Fruit fly (Drosophila melanogaster) whole organism, embryonic: Measurements from ENCODE around the gene CG10431.

Experiments
- Aef1 ChIP-seq: fragments of 200-800 bp; sonication (Bioruptor generic); IDR thresholded peaks from 3 replicates; pipeline ENCODE4 v1.3.6; 2022; ENCODE audit warnings: missing biosample characterization, missing genetic modification characterization
- B-H1 ChIP-seq: fragments of 200-800 bp; sonication (Bioruptor generic); IDR thresholded peaks from 3 replicates; pipeline ENCODE4 v1.3.6; 2022; ENCODE audit warnings: missing biosample characterization, missing genetic modification characterization
- Bdp1 ChIP-seq: fragments of 200-800 bp; sonication (Bioruptor generic); optimal IDR thresholded peaks from 3 replicates; lab custom pipeline; 2016; ENCODE audit warnings: missing biosample characterization, missing genetic modification characterization
- BtbVII ChIP-seq: fragments of 200-800 bp; sonication (Bioruptor generic); optimal IDR thresholded peaks from 3 replicates; lab custom pipeline; 2017; ENCODE audit warnings: missing biosample characterization, mild to moderate bottlenecking, missing genetic modification characterization
- CG10462 ChIP-seq: fragments of 200-800 bp; sonication (Bioruptor generic); optimal IDR thresholded peaks from 2 replicates; lab custom pipeline; 2016; ENCODE audit warnings: missing biosample characterization, missing genetic modification characterization
- CG12219 ChIP-seq: fragments of 200-800 bp; sonication (Bioruptor generic); optimal IDR thresholded peaks from 3 replicates; lab custom pipeline; 2018; ENCODE audit warnings: missing biosample characterization, mild to moderate bottlenecking, missing genetic modification characterization
- CG12942 ChIP-seq: fragments of 200-800 bp; sonication (Bioruptor generic); optimal IDR thresholded peaks from 3 replicates; lab custom pipeline; 2016; ENCODE audit warnings: missing biosample characterization, missing genetic modification characterization
- CG13287 ChIP-seq: fragments of 200-800 bp; sonication (Bioruptor generic); IDR thresholded peaks from 2 replicates; pipeline ENCODE4 v1.3.6; 2022; ENCODE audit warnings: missing biosample characterization, missing genetic modification characterization; ENCODE audit not compliant: partially characterized antibody
- CG13296 ChIP-seq: fragments of 200-800 bp; sonication (Bioruptor generic); optimal IDR thresholded peaks from 3 replicates; lab custom pipeline; 2018; ENCODE audit warnings: missing biosample characterization, mild to moderate bottlenecking, missing genetic modification characterization
- CG15073 ChIP-seq: fragments of 200-800 bp; sonication (Bioruptor generic); optimal IDR thresholded peaks from 2 replicates; lab custom pipeline; 2016; ENCODE audit warnings: missing biosample characterization, missing genetic modification characterization
- CG15269 ChIP-seq: fragments of 200-800 bp; sonication (Bioruptor generic); optimal IDR thresholded peaks from 2 replicates; lab custom pipeline; 2018; ENCODE audit warnings: missing biosample characterization, mild to moderate bottlenecking, missing genetic modification characterization, moderate library complexity
- CG15479 ChIP-seq: fragments of 200-800 bp; sonication (Bioruptor generic); optimal IDR thresholded peaks from 3 replicates; lab custom pipeline; 2019; ENCODE audit warnings: missing biosample characterization, mild to moderate bottlenecking, missing genetic modification characterization, moderate library complexity
- CG1602 ChIP-seq: fragments of 200-800 bp; sonication (Bioruptor generic); optimal IDR thresholded peaks from 3 replicates; lab custom pipeline; 2016; ENCODE audit warnings: missing biosample characterization, missing genetic modification characterization
- CG2129 ChIP-seq: fragments of 200-800 bp; sonication (Bioruptor generic); IDR thresholded peaks from 2 replicates; pipeline ENCODE4 v1.3.6; 2022; ENCODE audit warnings: missing biosample characterization, missing genetic modification characterization; ENCODE audit not compliant: partially characterized antibody
- CG31224 ChIP-seq: fragments of 200-800 bp; sonication (Bioruptor generic); IDR thresholded peaks from 2 replicates; pipeline ENCODE4 v1.3.6; 2022; ENCODE audit warnings: missing biosample characterization, missing genetic modification characterization
- CG3163 ChIP-seq: fragments of 200-800 bp; sonication (Bioruptor generic); optimal IDR thresholded peaks from 3 replicates; lab custom pipeline; 2016; ENCODE audit warnings: missing biosample characterization, missing genetic modification characterization
- CG32767 ChIP-seq: fragments of 200-800 bp; sonication (Bioruptor generic); IDR thresholded peaks from 2 replicates; pipeline ENCODE4 v1.3.6; 2022; ENCODE audit warnings: missing biosample characterization, missing genetic modification characterization
- CG34224 ChIP-seq: fragments of 200-800 bp; sonication (Bioruptor generic); IDR thresholded peaks from 3 replicates; pipeline ENCODE4 v1.3.6; 2022; ENCODE audit warnings: missing biosample characterization, missing genetic modification characterization; ENCODE audit not compliant: partially characterized antibody
- CG42726 ChIP-seq: fragments of 200-800 bp; sonication (Bioruptor generic); IDR thresholded peaks from 2 replicates; pipeline ENCODE4 v1.3.6; 2022; ENCODE audit warnings: missing biosample characterization, missing genetic modification characterization; ENCODE audit not compliant: partially characterized antibody
- CG4424 ChIP-seq: fragments of 200-800 bp; sonication (Bioruptor generic); optimal IDR thresholded peaks from 3 replicates; lab custom pipeline; 2016; ENCODE audit warnings: missing biosample characterization, missing genetic modification characterization
- CG4730 ChIP-seq: fragments of 200-800 bp; sonication (Bioruptor generic); IDR thresholded peaks from 2 replicates; pipeline ENCODE4 v1.3.6; 2022; ENCODE audit warnings: missing biosample characterization, missing genetic modification characterization
- CG6791 ChIP-seq: fragments of 200-800 bp; sonication (Bioruptor generic); IDR thresholded peaks from 3 replicates; pipeline ENCODE4 v1.3.6; 2022; ENCODE audit warnings: missing biosample characterization, missing genetic modification characterization; ENCODE audit not compliant: partially characterized antibody
- CG7372 ChIP-seq: fragments of 200-800 bp; sonication (Bioruptor generic); IDR thresholded peaks from 2 replicates; pipeline ENCODE4 v1.3.6; 2022; ENCODE audit warnings: missing biosample characterization, missing genetic modification characterization
- CG7987 ChIP-seq: fragments of 200-800 bp; sonication (Bioruptor generic); optimal IDR thresholded peaks from 2 replicates; lab custom pipeline; 2018; ENCODE audit warnings: missing biosample characterization, mild to moderate bottlenecking, missing genetic modification characterization, moderate library complexity
- CG9437 ChIP-seq: fragments of 200-800 bp; sonication (Bioruptor generic); optimal IDR thresholded peaks from 2 replicates; lab custom pipeline; 2018; ENCODE audit warnings: missing biosample characterization, mild to moderate bottlenecking, missing genetic modification characterization
- CG9817 ChIP-seq: fragments of 200-800 bp; sonication (Bioruptor generic); optimal IDR thresholded peaks from 2 replicates; lab custom pipeline; 2018; ENCODE audit warnings: missing biosample characterization, mild to moderate bottlenecking, missing genetic modification characterization, moderate library complexity
- CG9876 ChIP-seq: fragments of 200-800 bp; sonication (Bioruptor generic); optimal IDR thresholded peaks from 2 replicates; lab custom pipeline; 2016; ENCODE audit warnings: missing biosample characterization, missing genetic modification characterization
- Dad ChIP-seq: fragments of 200-800 bp; sonication (Bioruptor generic); optimal IDR thresholded peaks from 3 replicates; lab custom pipeline; 2016; ENCODE audit warnings: missing biosample characterization, missing genetic modification characterization
- Doc3 ChIP-seq: fragments of 200-800 bp; sonication (Bioruptor generic); IDR thresholded peaks from 3 replicates; pipeline ENCODE4 v1.3.6; 2022; ENCODE audit warnings: missing biosample characterization, missing genetic modification characterization; ENCODE audit not compliant: partially characterized antibody
- Ets97D ChIP-seq: fragments of 200-800 bp; sonication (Bioruptor generic); optimal IDR thresholded peaks from 3 replicates; lab custom pipeline; 2016; ENCODE audit warnings: missing biosample characterization, missing genetic modification characterization
- Fer1 ChIP-seq: fragments of 200-800 bp; sonication (Bioruptor generic); optimal IDR thresholded peaks from 2 replicates; lab custom pipeline; 2017; ENCODE audit warnings: missing biosample characterization, mild to moderate bottlenecking, missing genetic modification characterization
- Fer2 ChIP-seq: fragments of 200-800 bp; sonication (Bioruptor generic); optimal IDR thresholded peaks from 2 replicates; lab custom pipeline; 2018; ENCODE audit warnings: missing biosample characterization, mild to moderate bottlenecking, missing genetic modification characterization, moderate library complexity
- HmgZ ChIP-seq: fragments of 200-800 bp; sonication (Bioruptor generic); optimal IDR thresholded peaks from 2 replicates; lab custom pipeline; 2018; ENCODE audit warnings: missing biosample characterization, mild to moderate bottlenecking, missing genetic modification characterization
- NC2α ChIP-seq: fragments of 200-800 bp; sonication (Bioruptor generic); optimal IDR thresholded peaks from 2 replicates; lab custom pipeline; 2016; ENCODE audit warnings: missing biosample characterization, missing genetic modification characterization
- Oli ChIP-seq: fragments of 200-800 bp; sonication (Bioruptor generic); optimal IDR thresholded peaks from 2 replicates; lab custom pipeline; 2018; ENCODE audit warnings: missing biosample characterization, mild to moderate bottlenecking, missing genetic modification characterization, moderate library complexity
- Sin3A ChIP-seq: fragments of >200 bp; optimal IDR thresholded peaks from 2 replicates; lab custom pipeline; 2018
- ci ChIP-seq: fragments of 200-800 bp; sonication (Bioruptor generic); IDR thresholded peaks from 3 replicates; pipeline ENCODE4 v1.3.6; 2022; ENCODE audit warnings: missing biosample characterization, missing genetic modification characterization
- dmrt11E ChIP-seq: fragments of 200-800 bp; sonication (Bioruptor generic); optimal IDR thresholded peaks from 3 replicates; lab custom pipeline; 2018; ENCODE audit warnings: missing biosample characterization, mild to moderate bottlenecking, missing genetic modification characterization, moderate library complexity
- fd96Cb ChIP-seq: fragments of 200-800 bp; sonication (Bioruptor generic); optimal IDR thresholded peaks from 2 replicates; lab custom pipeline; 2018; ENCODE audit warnings: missing biosample characterization, mild to moderate bottlenecking, missing genetic modification characterization, moderate library complexity
- gt ChIP-seq: fragments of 200-800 bp; sonication (Bioruptor generic); IDR thresholded peaks from 2 replicates; pipeline ENCODE4 v1.3.6; 2022; ENCODE audit warnings: missing biosample characterization, missing genetic modification characterization
- ind ChIP-seq: fragments of 200-800 bp; sonication (Bioruptor generic); optimal IDR thresholded peaks from 3 replicates; lab custom pipeline; 2016; ENCODE audit warnings: missing biosample characterization, missing genetic modification characterization
- lilli ChIP-seq: fragments of 200-800 bp; sonication (Bioruptor generic); optimal IDR thresholded peaks from 3 replicates; lab custom pipeline; 2016; ENCODE audit warnings: missing biosample characterization, missing genetic modification characterization
- lov ChIP-seq, 2 experiments: fragments of 200-800 bp in 1 of 2; fragments of >200 bp in 1 of 2; sonication (Bioruptor generic) in 1 of 2; IDR thresholded peaks in 1 of 2; optimal IDR thresholded peaks in 1 of 2; 2 replicates in 1 of 2; 3 replicates in 1 of 2; pipeline versions ENCODE4 v1.3.6 to Lab custom; 2017 to 2022; ENCODE audit warnings: missing biosample characterization in 1 of 2, missing genetic modification characterization in 1 of 2
- nom ChIP-seq: fragments of 200-800 bp; sonication (Bioruptor generic); optimal IDR thresholded peaks from 2 replicates; lab custom pipeline; 2017; ENCODE audit warnings: missing biosample characterization, missing genetic modification characterization, mild to moderate bottlenecking, moderate library complexity, missing genetic modification reagents
- oc ChIP-seq: fragments of 200-800 bp; sonication (Bioruptor generic); optimal IDR thresholded peaks from 2 replicates; lab custom pipeline; 2018; ENCODE audit warnings: missing biosample characterization, mild to moderate bottlenecking, missing genetic modification characterization, moderate library complexity
- pho ChIP-seq: fragments of 200-800 bp; sonication (Bioruptor generic); optimal IDR thresholded peaks from 2 replicates; lab custom pipeline; 2016; ENCODE audit warnings: missing biosample characterization, missing genetic modification characterization
- ranshi ChIP-seq: fragments of 200-800 bp; sonication (Bioruptor generic); IDR thresholded peaks from 2 replicates; pipeline ENCODE4 v1.3.6; 2022; ENCODE audit warnings: missing biosample characterization, missing genetic modification characterization
- repo ChIP-seq: fragments of 200-800 bp; sonication (Bioruptor generic); optimal IDR thresholded peaks from 2 replicates; lab custom pipeline; 2016; ENCODE audit warnings: missing biosample characterization, missing genetic modification characterization
- tap ChIP-seq: fragments of 200-800 bp; optimal IDR thresholded peaks from 3 replicates; lab custom pipeline; 2019; ENCODE audit warnings: missing biosample characterization, mild to moderate bottlenecking, missing genetic modification characterization, moderate library complexity
- toy ChIP-seq: fragments of 200-800 bp; sonication (Bioruptor generic); IDR thresholded peaks from 2 replicates; pipeline ENCODE4 v1.3.6; 2022; ENCODE audit warnings: missing biosample characterization, missing genetic modification characterization

Gene CG10431

DNA sequence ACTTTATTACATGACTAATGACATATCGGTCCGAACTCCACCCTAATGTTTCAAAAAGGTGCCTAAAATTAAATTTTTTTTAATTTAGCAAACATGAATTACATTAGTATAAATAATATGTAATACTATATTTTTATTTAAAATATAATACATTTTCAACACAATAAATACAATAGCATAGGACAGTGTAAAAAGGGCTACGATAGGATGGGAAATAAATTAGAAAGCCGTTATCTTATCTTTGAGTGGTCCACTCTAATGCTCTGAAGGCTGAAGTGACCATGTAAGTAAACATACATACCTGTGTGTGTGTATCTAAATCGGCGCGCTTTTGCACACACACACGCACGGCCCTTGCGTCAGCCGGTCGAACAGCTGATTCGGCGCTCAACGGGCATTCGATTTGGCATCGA, 28.5 kb downstream of the CG10431 start, which contains the start of gene CG31793 (continued):
- TF ChIP-seq CG3163 = no peak
- peak; percentile 40 for TF ChIP-seq CG9437
- no peak for TF ChIP-seq CG42726 (GFP tag; lab: Robert Waterston, UW)
- TF ChIP-seq CG9876 = no peak
- TF ChIP-seq CG10462 (GFP tag; lab: Kevin White, UChicago) = no peak
- no peak for TF ChIP-seq Sin3A (lab: Kevin White, UChicago)
- no peak for TF ChIP-seq Fer2 (tag; lab: Kevin White, UChicago)
- TF ChIP-seq CG13296 = peak; percentile 76
- no peak for TF ChIP-seq CG7987
- peak; percentile 7 for TF ChIP-seq CG12219 (GFP tag; lab: Kevin White, UChicago)
- no peak for TF ChIP-seq CG7372 (GFP tag; lab: Robert Waterston, UW)
- no peak for TF ChIP-seq toy
- peak; percentile 2 for TF ChIP-seq tap (tag; lab: Kevin White, UChicago)
- no peak for TF ChIP-seq dmrt11E (tag; lab: Kevin White, UChicago)
- peak; percentile 26 for TF ChIP-seq fd96Cb (tag; lab: Kevin White, UChicago)
- TF ChIP-seq CG2129 = no peak
- peak; percentile 69 for TF ChIP-seq CG15479
- TF ChIP-seq CG1602 (GFP tag; lab: Kevin White, UChicago) = peak; percentile 3
- peak; percentile 57 for TF ChIP-seq CG32767 (GFP tag; lab: Robert Waterston, UW)
- TF ChIP-seq lilli (GFP tag; lab: Kevin White, UChicago) = peak; percentile 25
- TF ChIP-seq Fer1 (GFP tag; lab: Kevin White, UChicago) = peak; percentile 65
- TF ChIP-seq CG4424 (GFP tag; lab: Kevin White, UChicago) = peak; percentile 23
- TF ChIP-seq ranshi (GFP tag; lab: Robert Waterston, UW) = peak; percentile 54; the same call in 1 of the 2 replicates
- TF ChIP-seq Dad (GFP tag; lab: Kevin White, UChicago) = no peak
- TF ChIP-seq CG15269 = peak; percentile 76
- no peak for TF ChIP-seq gt (GFP tag; lab: Robert Waterston, UW)
- TF ChIP-seq Aef1 (GFP tag; lab: Robert Waterston, UW) = 0 out of 3 replicates have a peak, but pooled peaks have one; percentile 16
- no peak for TF ChIP-seq pho (GFP tag; lab: Kevin White, UChicago)
- TF ChIP-seq Ets97D = no peak
- TF ChIP-seq CG15073 (GFP tag; lab: Kevin White, UChicago) = no peak
- no peak for TF ChIP-seq Bdp1 (GFP tag; lab: Kevin White, UChicago)
- TF ChIP-seq B-H1 (GFP tag; lab: Robert Waterston, UW) = no peak; the same call in 2 of the 3 replicates
- no peak for TF ChIP-seq Doc3 (GFP tag; lab: Robert Waterston, UW)
- TF ChIP-seq CG4730 (GFP tag; lab: Robert Waterston, UW) = no peak
- peak; percentile 45; the same call in 1 of the 2 replicates for TF ChIP-seq CG13287 (GFP tag; lab: Robert Waterston, UW)
- TF ChIP-seq CG6791 (GFP tag; lab: Robert Waterston, UW) = no peak
- no peak for TF ChIP-seq repo (GFP tag; lab: Kevin White, UChicago)
- no peak for TF ChIP-seq oc (tag; lab: Kevin White, UChicago)
- TF ChIP-seq NC2α (GFP tag; lab: Kevin White, UChicago) = no peak
- peak; percentile 23 for TF ChIP-seq Oli (tag; lab: Kevin White, UChicago)
- TF ChIP-seq CG9817 = peak; percentile 20
- peak; percentile 33 for TF ChIP-seq ind
- TF ChIP-seq CG12942 (GFP tag; lab: Kevin White, UChicago) = no peak
- peak; percentile 52; the same call in 2 of the 3 replicates for TF ChIP-seq CG34224
- peak; percentile 59; the same call in 2 of the 3 replicates for TF ChIP-seq ci (GFP tag; lab: Robert Waterston, UW)
- TF ChIP-seq lov (optimal IDR thresholded peaks at IDR 0.05; lab: Kevin White, UChicago) = no peak
- no peak for TF ChIP-seq lov (GFP tag; IDR thresholded peaks at IDR 0.05; lab: Robert Waterston, UW)
- TF ChIP-seq HmgZ (tag; lab: Kevin White, UChicago) = peak; percentile 53
- TF ChIP-seq BtbVII (GFP tag; lab: Kevin White, UChicago) = peak; percentile 65
- TF ChIP-seq CG31224 (GFP tag; lab: Robert Waterston, UW) = no peak
- TF ChIP-seq nom = no peak
